Fruit fly (Drosophila melanogaster) whole organism, prepupa: ENCODE data around the gene CG14082.

Source experiments
- Blimp-1 ChIP-seq: fragments of 200-800 bp; sonication (Bioruptor generic); optimal IDR thresholded peaks from 3 replicates; lab custom pipeline; 2017; ENCODE audit warnings: missing biosample characterization, missing genetic modification characterization, mild to moderate bottlenecking, moderate library complexity, missing genetic modification reagents
- CG10631 ChIP-seq: fragments of 200-800 bp; sonication (Bioruptor generic); optimal IDR thresholded peaks from 2 replicates; lab custom pipeline; 2016; ENCODE audit warnings: missing biosample characterization, missing genetic modification characterization
- CG10669 ChIP-seq: fragments of 200-800 bp; sonication (Bioruptor generic); optimal IDR thresholded peaks from 3 replicates; lab custom pipeline; 2018; ENCODE audit warnings: missing biosample characterization, mild to moderate bottlenecking, missing genetic modification characterization, moderate library complexity
- CG11762 ChIP-seq: fragments of 200-800 bp; sonication (Bioruptor generic); optimal IDR thresholded peaks from 3 replicates; lab custom pipeline; 2016; ENCODE audit warnings: missing biosample characterization, missing genetic modification characterization; ENCODE audit not compliant: insufficient read depth
- CG11902 ChIP-seq: fragments of 200-800 bp; sonication (Bioruptor generic); optimal IDR thresholded peaks from 3 replicates; lab custom pipeline; 2016; ENCODE audit warnings: missing biosample characterization, missing genetic modification characterization
- CG15336 ChIP-seq: fragments of 200-800 bp; sonication (Bioruptor generic); IDR thresholded peaks from 2 replicates; pipeline ENCODE4 v1.3.6; 2022; ENCODE audit warnings: missing biosample characterization, missing genetic modification characterization
- CG3032 ChIP-seq: fragments of 200-800 bp; optimal IDR thresholded peaks from 2 replicates; lab custom pipeline; 2019; ENCODE audit warnings: missing biosample characterization, mild to moderate bottlenecking, missing genetic modification characterization, moderate library complexity
- CG32006 ChIP-seq: fragments of 200-800 bp; sonication (Bioruptor generic); optimal IDR thresholded peaks from 3 replicates; lab custom pipeline; 2017; ENCODE audit warnings: missing biosample characterization, mild to moderate bottlenecking, missing genetic modification characterization
- CG3919 ChIP-seq: fragments of 200-800 bp; sonication (Bioruptor generic); optimal IDR thresholded peaks from 3 replicates; lab custom pipeline; 2016; ENCODE audit warnings: missing biosample characterization, missing genetic modification characterization
- CG4318 ChIP-seq: fragments of 200-800 bp; sonication (Bioruptor generic); optimal IDR thresholded peaks from 3 replicates; lab custom pipeline; 2017; ENCODE audit warnings: missing biosample characterization, mild to moderate bottlenecking, missing genetic modification characterization
- CG6792 ChIP-seq: fragments of 200-800 bp; sonication (Bioruptor generic); optimal IDR thresholded peaks from 3 replicates; lab custom pipeline; 2016; ENCODE audit warnings: missing biosample characterization, missing genetic modification characterization
- CG6808 ChIP-seq: fragments of 200-800 bp; sonication (Bioruptor generic); optimal IDR thresholded peaks from 3 replicates; lab custom pipeline; 2017; ENCODE audit warnings: missing biosample characterization, missing genetic modification characterization, mild to moderate bottlenecking, moderate library complexity, missing genetic modification reagents
- CG6854 ChIP-seq: fragments of 200-800 bp; sonication (Bioruptor generic); optimal IDR thresholded peaks from 2 replicates; lab custom pipeline; 2017; ENCODE audit warnings: missing biosample characterization, mild to moderate bottlenecking, missing genetic modification characterization
- CG7368 ChIP-seq: fragments of 200-800 bp; sonication (Bioruptor generic); optimal IDR thresholded peaks from 3 replicates; lab custom pipeline; 2016; ENCODE audit warnings: missing biosample characterization, missing genetic modification characterization
- CG8119 ChIP-seq: fragments of 200-800 bp; sonication (Bioruptor generic); IDR thresholded peaks from 3 replicates; pipeline ENCODE4 v1.3.6; 2022; ENCODE audit warnings: missing biosample characterization, missing genetic modification characterization
- CG8319 ChIP-seq: fragments of 200-800 bp; sonication (Bioruptor generic); optimal IDR thresholded peaks from 3 replicates; lab custom pipeline; 2016; ENCODE audit warnings: missing biosample characterization, missing genetic modification characterization
- CG9139 ChIP-seq: fragments of 200-800 bp; sonication (Bioruptor generic); optimal IDR thresholded peaks from 3 replicates; lab custom pipeline; 2017; ENCODE audit warnings: missing biosample characterization, mild to moderate bottlenecking, missing genetic modification characterization
- Eip75B ChIP-seq: fragments of 200-800 bp; sonication (Bioruptor generic); optimal IDR thresholded peaks from 3 replicates; lab custom pipeline; 2016; ENCODE audit warnings: missing biosample characterization, missing genetic modification characterization
- Eip78C ChIP-seq: fragments of 200-800 bp; sonication (Bioruptor generic); peaks from one replicate; lab custom pipeline; 2016; ENCODE audit warnings: missing biosample characterization, missing genetic modification characterization
- Eip93F ChIP-seq: fragments of 200-800 bp; sonication (Bioruptor generic); optimal IDR thresholded peaks from 2 replicates; lab custom pipeline; 2016; ENCODE audit warnings: missing biosample characterization, mild to moderate bottlenecking, missing genetic modification characterization
- Ets21C ChIP-seq: fragments of 200-800 bp; sonication (Bioruptor generic); optimal IDR thresholded peaks from 3 replicates; lab custom pipeline; 2016; ENCODE audit warnings: missing biosample characterization, missing genetic modification characterization
- Ets96B ChIP-seq: fragments of 200-800 bp; optimal IDR thresholded peaks from 2 replicates; lab custom pipeline; 2019; ENCODE audit warnings: missing biosample characterization, mild to moderate bottlenecking, missing genetic modification characterization, moderate library complexity
- Gug ChIP-seq: fragments of 200-800 bp; sonication (Bioruptor generic); IDR thresholded peaks from 2 replicates; pipeline ENCODE4 v1.3.6; 2022; ENCODE audit warnings: missing biosample characterization, missing genetic modification characterization
- Lpt ChIP-seq: fragments of 200-800 bp; sonication (Bioruptor generic); optimal IDR thresholded peaks from 3 replicates; lab custom pipeline; 2016; ENCODE audit warnings: missing biosample characterization, missing genetic modification characterization
- Met ChIP-seq: fragments of 200-800 bp; sonication (Bioruptor generic); optimal IDR thresholded peaks from 3 replicates; lab custom pipeline; 2016; ENCODE audit warnings: missing biosample characterization, missing genetic modification characterization
- OdsH ChIP-seq: fragments of 200-800 bp; sonication (Bioruptor generic); optimal IDR thresholded peaks from 3 replicates; lab custom pipeline; 2016; ENCODE audit warnings: missing biosample characterization, missing genetic modification characterization
- Sox15 ChIP-seq: fragments of 200-800 bp; sonication (Bioruptor generic); optimal IDR thresholded peaks from 3 replicates; lab custom pipeline; 2016; ENCODE audit warnings: missing biosample characterization, missing genetic modification characterization
- acj6 ChIP-seq: fragments of 200-800 bp; sonication (Bioruptor generic); optimal IDR thresholded peaks from 3 replicates; lab custom pipeline; 2016; ENCODE audit warnings: missing biosample characterization, missing genetic modification characterization
- cyc ChIP-seq: fragments of 200-800 bp; sonication (Bioruptor generic); optimal IDR thresholded peaks from 3 replicates; lab custom pipeline; 2016; ENCODE audit warnings: missing biosample characterization, missing genetic modification characterization
- dac ChIP-seq: fragments of 200-800 bp; sonication (Bioruptor generic); optimal IDR thresholded peaks from 2 replicates; lab custom pipeline; 2017; ENCODE audit warnings: missing biosample characterization, mild to moderate bottlenecking, missing genetic modification characterization
- dsx ChIP-seq: fragments of 200-800 bp; optimal IDR thresholded peaks from 3 replicates; lab custom pipeline; 2019; ENCODE audit warnings: missing biosample characterization, mild to moderate bottlenecking, missing genetic modification characterization, moderate library complexity; ENCODE audit not compliant: poor library complexity, severe bottlenecking
- eg ChIP-seq: fragments of 200-800 bp; sonication (Bioruptor generic); IDR thresholded peaks from 3 replicates; pipeline ENCODE4 v1.3.6; 2022; ENCODE audit warnings: missing biosample characterization, missing genetic modification characterization
- fkh ChIP-seq: fragments of 200-800 bp; sonication (Bioruptor generic); optimal IDR thresholded peaks from 3 replicates; lab custom pipeline; 2017; ENCODE audit warnings: missing biosample characterization, mild to moderate bottlenecking, missing genetic modification characterization, moderate library complexity
- net ChIP-seq: fragments of 200-800 bp; sonication (Bioruptor generic); optimal IDR thresholded peaks from 3 replicates; lab custom pipeline; 2016; ENCODE audit warnings: missing biosample characterization, missing genetic modification characterization
- pdm3 ChIP-seq: fragments of 200-800 bp; sonication (Bioruptor generic); optimal IDR thresholded peaks from 3 replicates; lab custom pipeline; 2016; ENCODE audit warnings: missing biosample characterization, missing genetic modification characterization
- salr ChIP-seq, 2 experiments: fragments of 200-800 bp; sonication (Bioruptor generic); optimal IDR thresholded peaks; 3 replicates each; lab custom pipeline; 2016 to 2018; ENCODE audit warnings: missing biosample characterization in 2 of 2, missing genetic modification characterization in 2 of 2, mild to moderate bottlenecking in 1 of 2
- spab ChIP-seq: fragments of 200-800 bp; sonication (Bioruptor generic); optimal IDR thresholded peaks from 2 replicates; lab custom pipeline; 2017; ENCODE audit warnings: missing biosample characterization, mild to moderate bottlenecking, missing genetic modification characterization, missing genetic modification reagents
- ss ChIP-seq, 2 experiments: fragments of 200-800 bp; sonication (Bioruptor generic); optimal IDR thresholded peaks; 2 replicates in 1 of 2; 3 replicates in 1 of 2; lab custom pipeline; 2017 to 2018; ENCODE audit warnings: mild to moderate bottlenecking in 2 of 2, missing biosample characterization in 2 of 2, missing genetic modification characterization in 2 of 2, moderate library complexity in 1 of 2
- svp ChIP-seq: fragments of 200-800 bp; sonication (Bioruptor generic); peaks from one replicate; lab custom pipeline; 2016; ENCODE audit warnings: missing biosample characterization, missing genetic modification characterization
- vri ChIP-seq: fragments of 200-800 bp; sonication (Bioruptor generic); optimal IDR thresholded peaks from 3 replicates; lab custom pipeline; 2016; ENCODE audit warnings: missing biosample characterization, mild to moderate bottlenecking, missing genetic modification characterization

Gene CG14082

dm6 chr3L:19170426-19170825 is 31.7 kb upstream of the CG14082 start (continued):
- TF ChIP-seq dsx (GFP tag; lab: Kevin White, UChicago) (peak; percentile 52), pdm3 (GFP tag; lab: Kevin White, UChicago) (no peak), Eip75B (GFP tag; lab: Kevin White, UChicago) (peak; percentile 41), Eip78C (GFP tag; lab: Kevin White, UChicago) (peak; percentile 79), Lpt (GFP tag; lab: Kevin White, UChicago) (peak; percentile 56), CG7368 (GFP tag; lab: Kevin White, UChicago) (peak; percentile 24), salr (GFP tag; optimal IDR thresholded peaks at IDR 0.05; lab: Kevin White, UChicago) (no peak), Blimp-1 (GFP tag; lab: Kevin White, UChicago) (no peak), Ets96B (tag; lab: Kevin White, UChicago) (peak; percentile 22), CG3032 (tag; lab: Kevin White, UChicago) (no peak), CG8319 (no peak), Met (GFP tag; lab: Kevin White, UChicago) (peak; percentile 38), CG15336 (GFP tag; lab: Robert Waterston, UW) (peak; percentile 51), fkh (GFP tag; lab: Kevin White, UChicago) (peak; percentile 24)

dm6 chr3L:19168717-19169436 is 30.1 kb upstream of the CG14082 start:
- TF ChIP-seq net (GFP tag; lab: Kevin White, UChicago) (no peak), CG8119 (GFP tag; lab: Robert Waterston, UW) (no peak), cyc (no peak), Eip78C (GFP tag; lab: Kevin White, UChicago) (no peak), CG11762 (no peak), Blimp-1 (GFP tag; lab: Kevin White, UChicago) (no peak), Gug (no peak), CG10631 (GFP tag; lab: Kevin White, UChicago) (no peak), Eip93F (peak; percentile 22), CG11902 (GFP tag; lab: Kevin White, UChicago) (no peak), CG6854 (GFP tag; lab: Kevin White, UChicago) (no peak), dac (GFP tag; lab: Kevin White, UChicago) (no peak), Sox15 (GFP tag; lab: Kevin White, UChicago) (no peak), CG10669 (GFP tag; lab: Kevin White, UChicago) (no peak), OdsH (no peak), CG6792 (GFP tag; lab: Kevin White, UChicago) (no peak), ss (GFP tag; optimal IDR thresholded peaks at IDR 0.05; lab: Kevin White, UChicago) (peak in 1 of 2 experiments; percentile 59), dsx (GFP tag; lab: Kevin White, UChicago) (no peak), CG7368 (GFP tag; lab: Kevin White, UChicago) (no peak), CG32006 (GFP tag; lab: Kevin White, UChicago) (no peak), fkh (GFP tag; lab: Kevin White, UChicago) (peak; percentile 93), Ets21C (GFP tag; lab: Kevin White, UChicago) (no peak), CG4318 (GFP tag; lab: Kevin White, UChicago) (no peak), CG6808 (GFP tag; lab: Kevin White, UChicago) (no peak), pdm3 (GFP tag; lab: Kevin White, UChicago) (no peak), CG15336 (GFP tag; lab: Robert Waterston, UW) (no peak), spab (no peak), CG3919 (no peak), eg (GFP tag; lab: Robert Waterston, UW) (no peak), vri (peak; percentile 85), acj6 (GFP tag; lab: Kevin White, UChicago) (no peak), svp (GFP tag; lab: Kevin White, UChicago) (peak; percentile 76), Ets96B (tag; lab: Kevin White, UChicago) (no peak), CG9139 (GFP tag; lab: Kevin White, UChicago) (no peak)
